Worm (Caenorhabditis elegans) whole organism, L4 larva: Measurements from ENCODE around the gene F13D2.1.

Source experiments
- ama-1 ChIP-seq: fragments of 150-350 bp; optimal IDR thresholded peaks from 2 replicates; lab custom pipeline; 2014; ENCODE audit warnings: inconsistent platforms, mixed read lengths
- daf-19 ChIP-seq: fragments of 200-800 bp; sonication (Bioruptor generic); conservative IDR thresholded peaks from 2 replicates; pipeline ENCODE4 v1.3.6; 2022; ENCODE audit warnings: missing genetic modification characterization, missing compliant biosample characterization
- dmd-9 ChIP-seq: fragments of 200-800 bp; sonication (Bioruptor generic); IDR thresholded peaks from 2 replicates; pipeline ENCODE4 v1.3.6; 2022; ENCODE audit warnings: missing genetic modification reagents, missing genetic modification characterization, missing compliant biosample characterization
- fos-1 ChIP-seq: fragments of 150-350 bp; optimal IDR thresholded peaks from 2 replicates; lab custom pipeline; 2014; ENCODE audit warnings: missing biosample characterization, missing genetic modification characterization
- jun-1 ChIP-seq: fragments of 150-350 bp; optimal IDR thresholded peaks from 2 replicates; lab custom pipeline; 2014; ENCODE audit warnings: missing biosample characterization, missing genetic modification reagents, missing genetic modification characterization
- php-3 ChIP-seq: fragments of 200-800 bp; sonication (Bioruptor generic); IDR thresholded peaks from 2 replicates; pipeline ENCODE4 v1.3.6; 2022; ENCODE audit warnings: missing genetic modification reagents, missing genetic modification characterization, missing compliant biosample characterization

- TF ChIP-seq php-3 (GFP tag; lab: Robert Waterston, UW) (no peak), jun-1 (tag; lab: Kevin White, UChicago) (no peak), ama-1 (lab: Kevin White, UChicago) (no peak), daf-19 (GFP tag; lab: Robert Waterston, UW) (no peak), dmd-9 (GFP tag; lab: Robert Waterston, UW) (no peak), fos-1 (no peak)
Measured at ce11 chrX:11123998-11124397, 65.4 kb downstream of the F13D2.1 start.
